Fruit fly (Drosophila melanogaster) S2 (cell line): ENCODE measurements around the gene RpS21.

ENCODE experiments used
- CG8478 ChIP-seq: fragments of >200 bp; optimal IDR thresholded peaks from 2 replicates; lab custom pipeline; 2018
- CTCF ChIP-seq, 2 experiments: fragments of >200 bp; optimal IDR thresholded peaks; 2 replicates each; lab custom pipeline; 2018

DNA sequence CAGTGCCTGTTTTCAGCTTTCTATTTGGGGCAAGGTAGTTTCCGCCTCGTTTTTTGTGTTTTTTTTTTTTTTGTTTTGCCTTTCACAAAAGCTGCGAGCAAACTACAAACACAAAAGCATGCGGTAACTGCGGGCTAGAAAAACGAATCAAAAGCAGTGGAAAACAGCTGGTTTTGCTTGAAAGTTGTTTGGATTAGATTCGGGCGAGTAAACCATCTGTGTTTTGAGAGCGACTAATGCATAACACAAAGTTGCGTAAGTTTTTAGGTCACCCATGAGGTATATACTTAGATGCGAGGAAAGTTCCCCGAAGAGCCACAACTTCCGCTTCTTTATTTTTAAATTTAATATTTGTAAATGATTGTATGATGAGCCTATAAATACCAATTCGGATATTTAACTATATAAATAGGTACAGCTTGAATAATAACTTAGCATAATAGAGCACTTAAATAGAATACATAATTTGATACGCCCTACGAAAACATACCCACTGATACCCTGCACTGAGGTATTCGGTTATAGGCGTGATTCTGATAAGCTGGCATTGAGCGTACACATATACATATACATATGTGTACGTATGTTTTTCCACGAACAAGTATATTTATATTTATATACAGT, 16.6 kb downstream of the RpS21 start:
- no peak for TF ChIP-seq CTCF (optimal IDR thresholded peaks at IDR 0.05; lab: Kevin White, UChicago)
- TF ChIP-seq CG8478, result no peak
